Fruit fly (Drosophila melanogaster): ENCODE results near the gene CG9550.

Gene CG9550

dm6 chr2L:6533719-6534118 lies 36.9 kb downstream of the CG9550 start:
- TF ChIP-seq fru (GFP tag; optimal IDR thresholded peaks at IDR 0.05) (no peak), HLH106 (tag; optimal IDR thresholded peaks at IDR 0.05) (no peak), Hnf4 (GFP tag; optimal IDR thresholded peaks at IDR 0.05) (no peak), rgr (GFP tag; optimal IDR thresholded peaks at IDR 0.05) (no peak)

- TF ChIP-seq ey (GFP tag; optimal IDR thresholded peaks at IDR 0.05) (no peak), tai (GFP tag; optimal IDR thresholded peaks at IDR 0.05) (no peak), Abd-B (GFP tag; optimal IDR thresholded peaks at IDR 0.05) (no peak), Dfd (GFP tag; optimal IDR thresholded peaks at IDR 0.05) (peak; percentile 84)
Measured at dm6 chr2L:6534125-6534815, 37.4 kb downstream of the CG9550 start.

- TF ChIP-seq tai (GFP tag; optimal IDR thresholded peaks at IDR 0.05), result no peak
- TF ChIP-seq h (GFP tag; optimal IDR thresholded peaks at IDR 0.05), result no peak
- TF ChIP-seq Hnf4 (GFP tag; optimal IDR thresholded peaks at IDR 0.05), result no peak
- TF ChIP-seq Hr83 (GFP tag; optimal IDR thresholded peaks at IDR 0.05; ENCODE audit: poor library complexity, severe bottlenecking), result peak; percentile 32
- TF ChIP-seq br (GFP tag; optimal IDR thresholded peaks at IDR 0.05), result no peak
- TF ChIP-seq OdsH (GFP tag; optimal IDR thresholded peaks at IDR 0.05), result no peak
- no peak for TF ChIP-seq Mio (GFP tag; optimal IDR thresholded peaks at IDR 0.05)
- TF ChIP-seq Dif (GFP tag; optimal IDR thresholded peaks at IDR 0.05; ENCODE audit: partially characterized antibody), result peak; percentile 85
- no peak for TF ChIP-seq GATAd (GFP tag; optimal IDR thresholded peaks at IDR 0.05)
- TF ChIP-seq Vsx2 (GFP tag; optimal IDR thresholded peaks at IDR 0.05; ENCODE audit: partially characterized antibody), result peak; percentile 67
- no peak for TF ChIP-seq ey (GFP tag; optimal IDR thresholded peaks at IDR 0.05)
- TF ChIP-seq Hr78 (GFP tag; optimal IDR thresholded peaks at IDR 0.05), result no peak
- no peak for TF ChIP-seq CG32264 (GFP tag; optimal IDR thresholded peaks at IDR 0.05)
- TF ChIP-seq fru (GFP tag; optimal IDR thresholded peaks at IDR 0.05), result no peak
- no peak for TF ChIP-seq N (GFP tag; optimal IDR thresholded peaks at IDR 0.05)
- TF ChIP-seq pan (optimal IDR thresholded peaks at IDR 0.05), result no peak
- TF ChIP-seq Jra (GFP tag; optimal IDR thresholded peaks at IDR 0.05), result no peak
- TF ChIP-seq sv (GFP tag; optimal IDR thresholded peaks at IDR 0.05), result no peak
- TF ChIP-seq rgr (GFP tag; optimal IDR thresholded peaks at IDR 0.05), result no peak
- TF ChIP-seq Sp1 (GFP tag; optimal IDR thresholded peaks at IDR 0.05), result no peak
- no peak for TF ChIP-seq dmrt93B (GFP tag; optimal IDR thresholded peaks at IDR 0.05)
- TF ChIP-seq foxo (GFP tag; optimal IDR thresholded peaks at IDR 0.05), result no peak
- TF ChIP-seq dl (GFP tag; optimal IDR thresholded peaks at IDR 0.05; ENCODE audit: insufficient read depth in 1 of 2, partially characterized antibody in 2 of 2), result peak in 1 of 2 experiments; percentile 20
- TF ChIP-seq psq (GFP tag; optimal IDR thresholded peaks at IDR 0.05), result no peak
Measured at dm6 chr2L:6536044-6536581, 39.3 kb downstream of the CG9550 start.

- TF ChIP-seq N (GFP tag; optimal IDR thresholded peaks at IDR 0.05) (no peak), foxo (GFP tag; optimal IDR thresholded peaks at IDR 0.05) (no peak), sv (GFP tag; optimal IDR thresholded peaks at IDR 0.05) (no peak), Sp1 (GFP tag; optimal IDR thresholded peaks at IDR 0.05) (no peak), brk (GFP tag; optimal IDR thresholded peaks at IDR 0.05) (no peak), GATAd (GFP tag; optimal IDR thresholded peaks at IDR 0.05) (no peak), Hnf4 (GFP tag; optimal IDR thresholded peaks at IDR 0.05) (no peak), lola (GFP tag; optimal IDR thresholded peaks at IDR 0.05) (no peak), ey (GFP tag; optimal IDR thresholded peaks at IDR 0.05) (no peak), Myc (optimal IDR thresholded peaks at IDR 0.05) (no peak), woc (GFP tag; optimal IDR thresholded peaks at IDR 0.05) (no peak), OdsH (GFP tag; optimal IDR thresholded peaks at IDR 0.05) (no peak), usp (GFP tag; optimal IDR thresholded peaks at IDR 0.05) (no peak), psq (GFP tag; optimal IDR thresholded peaks at IDR 0.05) (no peak), Mio (GFP tag; optimal IDR thresholded peaks at IDR 0.05) (no peak), Hr78 (GFP tag; optimal IDR thresholded peaks at IDR 0.05) (no peak), Dif (GFP tag; optimal IDR thresholded peaks at IDR 0.05; ENCODE audit: partially characterized antibody) (no peak), dsf (GFP tag; optimal IDR thresholded peaks at IDR 0.05; ENCODE audit: borderline replicate concordance) (no peak), CG32264 (GFP tag; optimal IDR thresholded peaks at IDR 0.05) (no peak), Vsx2 (GFP tag; optimal IDR thresholded peaks at IDR 0.05; ENCODE audit: partially characterized antibody) (no peak)
Measured at dm6 chr2L:6539623-6540381, 42.9 kb downstream of the CG9550 start.
